Fruit fly (Drosophila melanogaster): ENCODE results near the gene Cht2.

The Cht2 gene

DNA sequence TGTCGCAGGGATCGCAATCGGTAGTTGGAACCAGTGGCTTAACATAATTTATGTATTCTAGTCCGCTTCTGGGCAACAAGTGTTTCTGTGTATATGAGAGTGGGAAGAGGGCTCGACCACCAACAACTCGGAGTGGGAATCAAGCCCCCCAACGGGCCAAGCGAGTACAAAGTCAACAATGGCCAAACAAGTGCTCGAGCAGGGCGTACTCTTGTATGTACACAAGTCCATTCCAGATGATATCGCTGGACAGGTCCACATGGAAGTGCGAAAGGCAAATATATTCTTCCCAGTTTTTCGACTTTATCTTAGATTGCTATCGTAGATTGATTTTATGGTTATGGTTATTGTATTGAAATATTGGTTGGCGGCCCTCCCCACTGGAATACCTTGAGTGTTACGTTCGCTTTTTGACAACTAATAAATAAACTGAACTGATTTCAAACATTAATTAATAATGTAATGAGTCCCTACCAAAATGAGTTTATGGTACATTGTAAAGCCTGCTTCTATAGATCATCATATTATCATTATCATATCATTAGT is 13.1 kb downstream of the Cht2 start:
- peak; percentile 90 for TF ChIP-seq fkh (GFP tag; optimal IDR thresholded peaks at IDR 0.05)
- no peak for TF ChIP-seq OdsH (GFP tag; optimal IDR thresholded peaks at IDR 0.05)
- peak; percentile 43 for TF ChIP-seq svp (GFP tag)
- TF ChIP-seq Eip78C (GFP tag): peak; percentile 45
- TF ChIP-seq fd59A (GFP tag; optimal IDR thresholded peaks at IDR 0.05): peak; percentile 11

DNA sequence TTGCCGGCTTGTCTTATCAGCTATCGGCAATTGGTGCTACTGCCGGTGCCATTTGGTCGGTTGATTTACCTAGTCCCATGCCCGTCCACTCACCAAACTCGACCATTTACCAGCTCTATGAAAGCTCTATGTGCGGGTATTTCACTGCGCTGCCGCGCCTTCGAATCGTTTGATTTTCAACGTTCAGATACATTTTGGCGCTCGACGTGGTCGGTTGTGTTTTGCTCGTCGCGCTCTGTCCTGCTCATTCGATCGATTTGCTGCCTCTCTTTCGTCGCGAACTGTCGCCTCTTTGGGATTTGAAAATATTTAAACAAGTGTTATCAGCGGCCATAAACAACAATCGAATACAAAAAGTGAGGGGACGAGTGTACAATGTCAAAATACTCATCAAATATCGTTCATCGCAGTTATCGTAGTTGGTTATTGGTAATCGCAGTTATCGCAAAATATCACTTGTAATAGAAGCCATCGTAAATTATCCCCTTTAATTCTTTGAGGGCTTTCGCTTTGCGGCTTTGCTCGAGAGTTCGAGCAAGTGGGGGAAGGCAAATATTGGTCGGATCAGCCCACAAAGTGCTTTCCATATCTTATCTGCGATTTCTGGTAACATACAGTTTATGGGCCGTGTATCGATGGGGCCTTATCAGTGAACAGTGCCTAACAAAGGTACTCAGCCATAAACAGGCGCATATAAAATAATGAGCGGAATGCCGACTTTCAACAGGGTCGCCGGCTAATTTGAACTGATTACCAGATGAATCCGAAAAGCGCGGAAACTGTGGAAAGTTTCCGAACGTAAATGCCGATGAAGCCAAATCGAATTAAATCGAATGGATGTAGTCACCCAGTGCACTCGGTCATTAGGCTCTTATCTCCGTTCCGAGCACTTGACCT is 13.8 kb downstream of the Cht2 start:
- TF ChIP-seq eg (GFP tag; IDR thresholded peaks at IDR 0.05) (no peak), Hr38 (GFP tag; optimal IDR thresholded peaks at IDR 0.05) (no peak), svp (GFP tag) (peak; percentile 88), vri (GFP tag; optimal IDR thresholded peaks at IDR 0.05) (peak; percentile 60), fkh (GFP tag; optimal IDR thresholded peaks at IDR 0.05) (peak; percentile 55), Sox14 (GFP tag; optimal IDR thresholded peaks at IDR 0.05) (no peak), Eip78C (GFP tag) (peak; percentile 22), CG6792 (GFP tag; optimal IDR thresholded peaks at IDR 0.05) (no peak)

DNA sequence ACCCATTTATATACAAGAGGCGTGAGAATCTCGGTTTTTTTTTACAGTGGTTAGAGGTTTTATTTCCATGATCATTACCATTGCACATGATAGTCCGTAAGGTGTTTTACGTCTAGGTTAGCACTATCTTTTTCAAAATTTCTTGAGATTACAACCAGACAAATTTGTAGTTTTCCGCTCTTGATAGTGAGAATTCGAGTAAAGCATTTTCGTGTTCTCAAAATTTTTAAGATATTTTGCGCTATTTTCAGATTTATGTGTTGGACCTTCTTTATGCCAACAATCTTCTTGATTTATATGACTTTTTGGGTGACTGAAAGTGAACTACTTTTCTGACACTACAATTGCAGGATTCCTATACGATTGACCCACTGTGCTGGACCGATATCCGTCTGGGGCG is 14.6 kb downstream of the Cht2 start:
- TF ChIP-seq CG6163 (GFP tag; IDR thresholded peaks at IDR 0.05) (no peak), OdsH (GFP tag; optimal IDR thresholded peaks at IDR 0.05) (peak; percentile 38), CG11294 (GFP tag; IDR thresholded peaks at IDR 0.05) (peak; percentile 45), CG8319 (GFP tag; optimal IDR thresholded peaks at IDR 0.05) (no peak), Hr39 (GFP tag; optimal IDR thresholded peaks at IDR 0.05) (peak; percentile 48), CG8119 (GFP tag; IDR thresholded peaks at IDR 0.05) (0 out of 3 replicates have a peak, but pooled peaks have one; percentile 18), CG3919 (GFP tag; optimal IDR thresholded peaks at IDR 0.05) (peak; percentile 15), acj6 (GFP tag; optimal IDR thresholded peaks at IDR 0.05) (peak; percentile 18), Eip78C (GFP tag) (peak; percentile 65), CG34406 (GFP tag; optimal IDR thresholded peaks at IDR 0.05) (peak; percentile 18), cyc (GFP tag; optimal IDR thresholded peaks at IDR 0.05) (peak; percentile 25), Lpt (GFP tag; optimal IDR thresholded peaks at IDR 0.05) (no peak), Ets21C (GFP tag; optimal IDR thresholded peaks at IDR 0.05) (no peak), CG10631 (GFP tag; optimal IDR thresholded peaks at IDR 0.05) (peak; percentile 23), CG32006 (GFP tag; optimal IDR thresholded peaks at IDR 0.05) (peak; percentile 64), Met (GFP tag; optimal IDR thresholded peaks at IDR 0.05) (peak; percentile 30), net (GFP tag; optimal IDR thresholded peaks at IDR 0.05) (peak; percentile 40), Sox15 (GFP tag; optimal IDR thresholded peaks at IDR 0.05) (peak; percentile 15), achi (GFP tag; optimal IDR thresholded peaks at IDR 0.05) (peak; percentile 7), CG31627 (GFP tag; optimal IDR thresholded peaks at IDR 0.05) (peak; percentile 60), Blimp-1 (GFP tag; optimal IDR thresholded peaks at IDR 0.05) (no peak), Hr4 (GFP tag; optimal IDR thresholded peaks at IDR 0.05) (peak; percentile 48), salr (GFP tag; optimal IDR thresholded peaks at IDR 0.05) (peak in 1 of 2 experiments; percentile 21), CG15336 (GFP tag; IDR thresholded peaks at IDR 0.05) (peak; percentile 40; the same call in 1 of the 2 replicates), CG16779 (tag; optimal IDR thresholded peaks at IDR 0.05) (no peak), eg (GFP tag; IDR thresholded peaks at IDR 0.05) (no peak; the same call in 2 of the 3 replicates), Sox14 (GFP tag; optimal IDR thresholded peaks at IDR 0.05) (peak; percentile 5), CG10669 (GFP tag; optimal IDR thresholded peaks at IDR 0.05) (no peak), topi (GFP tag; optimal IDR thresholded peaks at IDR 0.05) (peak; percentile 49), CG4318 (GFP tag; optimal IDR thresholded peaks at IDR 0.05) (peak; percentile 40), Smox (GFP tag; optimal IDR thresholded peaks at IDR 0.05) (peak; percentile 35), esn (GFP tag; optimal IDR thresholded peaks at IDR 0.05) (peak; percentile 41), Sox102F (GFP tag; optimal IDR thresholded peaks at IDR 0.05) (peak; percentile 15), dac (GFP tag; optimal IDR thresholded peaks at IDR 0.05) (peak; percentile 3), ss (GFP tag; optimal IDR thresholded peaks at IDR 0.05) (peak in 1 of 2 experiments; percentile 9), pdm3 (GFP tag; optimal IDR thresholded peaks at IDR 0.05) (peak; percentile 26), Eip75B (GFP tag; optimal IDR thresholded peaks at IDR 0.05) (peak; percentile 14), CG6792 (GFP tag; optimal IDR thresholded peaks at IDR 0.05) (peak; percentile 38), lz (GFP tag; optimal IDR thresholded peaks at IDR 0.05) (peak; percentile 22), CG11902 (GFP tag; optimal IDR thresholded peaks at IDR 0.05) (no peak)

Measured in whole organism, prepupa.